Fruit fly (Drosophila melanogaster) whole organism, prepupa: ENCODE results near the gene CG15020.

Source experiments
- CG10631 ChIP-seq: fragments of 200-800 bp; sonication (Bioruptor generic); optimal IDR thresholded peaks from 2 replicates; lab custom pipeline; 2016; ENCODE audit warnings: missing biosample characterization, missing genetic modification characterization
- CG10669 ChIP-seq: fragments of 200-800 bp; sonication (Bioruptor generic); optimal IDR thresholded peaks from 3 replicates; lab custom pipeline; 2018; ENCODE audit warnings: missing biosample characterization, mild to moderate bottlenecking, missing genetic modification characterization, moderate library complexity
- CG11762 ChIP-seq: fragments of 200-800 bp; sonication (Bioruptor generic); optimal IDR thresholded peaks from 3 replicates; lab custom pipeline; 2016; ENCODE audit warnings: missing biosample characterization, missing genetic modification characterization; ENCODE audit not compliant: insufficient read depth
- CG11902 ChIP-seq: fragments of 200-800 bp; sonication (Bioruptor generic); optimal IDR thresholded peaks from 3 replicates; lab custom pipeline; 2016; ENCODE audit warnings: missing biosample characterization, missing genetic modification characterization
- CG15336 ChIP-seq: fragments of 200-800 bp; sonication (Bioruptor generic); IDR thresholded peaks from 2 replicates; pipeline ENCODE4 v1.3.6; 2022; ENCODE audit warnings: missing biosample characterization, missing genetic modification characterization
- CG1621 ChIP-seq: fragments of 200-800 bp; sonication (Bioruptor generic); optimal IDR thresholded peaks from 3 replicates; lab custom pipeline; 2018; ENCODE audit warnings: missing biosample characterization, mild to moderate bottlenecking, missing genetic modification characterization
- CG16779 ChIP-seq: fragments of 200-800 bp; sonication (Bioruptor generic); optimal IDR thresholded peaks from 3 replicates; lab custom pipeline; 2017; ENCODE audit warnings: missing biosample characterization, mild to moderate bottlenecking, missing genetic modification characterization
- CG3032 ChIP-seq: fragments of 200-800 bp; optimal IDR thresholded peaks from 2 replicates; lab custom pipeline; 2019; ENCODE audit warnings: missing biosample characterization, mild to moderate bottlenecking, missing genetic modification characterization, moderate library complexity
- CG32006 ChIP-seq: fragments of 200-800 bp; sonication (Bioruptor generic); optimal IDR thresholded peaks from 3 replicates; lab custom pipeline; 2017; ENCODE audit warnings: missing biosample characterization, mild to moderate bottlenecking, missing genetic modification characterization
- CG34406 ChIP-seq: fragments of 200-800 bp; sonication (Bioruptor generic); optimal IDR thresholded peaks from 3 replicates; lab custom pipeline; 2016; ENCODE audit warnings: missing biosample characterization, missing genetic modification characterization
- CG3919 ChIP-seq: fragments of 200-800 bp; sonication (Bioruptor generic); optimal IDR thresholded peaks from 3 replicates; lab custom pipeline; 2016; ENCODE audit warnings: missing biosample characterization, missing genetic modification characterization
- CG4318 ChIP-seq: fragments of 200-800 bp; sonication (Bioruptor generic); optimal IDR thresholded peaks from 3 replicates; lab custom pipeline; 2017; ENCODE audit warnings: missing biosample characterization, mild to moderate bottlenecking, missing genetic modification characterization
- CG6163 ChIP-seq: fragments of 200-800 bp; sonication (Bioruptor generic); IDR thresholded peaks from 3 replicates; pipeline ENCODE4 v1.3.6; 2022; ENCODE audit warnings: missing biosample characterization, missing genetic modification characterization
- CG6276 ChIP-seq: fragments of 200-800 bp; sonication (Bioruptor generic); optimal IDR thresholded peaks from 2 replicates; lab custom pipeline; 2017; ENCODE audit warnings: missing biosample characterization, mild to moderate bottlenecking, missing genetic modification characterization
- CG6792 ChIP-seq: fragments of 200-800 bp; sonication (Bioruptor generic); optimal IDR thresholded peaks from 3 replicates; lab custom pipeline; 2016; ENCODE audit warnings: missing biosample characterization, missing genetic modification characterization
- CG6808 ChIP-seq: fragments of 200-800 bp; sonication (Bioruptor generic); optimal IDR thresholded peaks from 3 replicates; lab custom pipeline; 2017; ENCODE audit warnings: missing biosample characterization, missing genetic modification characterization, mild to moderate bottlenecking, moderate library complexity, missing genetic modification reagents
- CG6854 ChIP-seq: fragments of 200-800 bp; sonication (Bioruptor generic); optimal IDR thresholded peaks from 2 replicates; lab custom pipeline; 2017; ENCODE audit warnings: missing biosample characterization, mild to moderate bottlenecking, missing genetic modification characterization
- CG8119 ChIP-seq: fragments of 200-800 bp; sonication (Bioruptor generic); IDR thresholded peaks from 3 replicates; pipeline ENCODE4 v1.3.6; 2022; ENCODE audit warnings: missing biosample characterization, missing genetic modification characterization
- CG8319 ChIP-seq: fragments of 200-800 bp; sonication (Bioruptor generic); optimal IDR thresholded peaks from 3 replicates; lab custom pipeline; 2016; ENCODE audit warnings: missing biosample characterization, missing genetic modification characterization
- CG8632 ChIP-seq: fragments of 200-800 bp; sonication (Bioruptor generic); optimal IDR thresholded peaks from 3 replicates; lab custom pipeline; 2016; ENCODE audit warnings: missing biosample characterization, missing genetic modification characterization
- Ets96B ChIP-seq: fragments of 200-800 bp; optimal IDR thresholded peaks from 2 replicates; lab custom pipeline; 2019; ENCODE audit warnings: missing biosample characterization, mild to moderate bottlenecking, missing genetic modification characterization, moderate library complexity
- Hr38 ChIP-seq: sonication (Bioruptor generic); optimal IDR thresholded peaks from 2 replicates; lab custom pipeline; 2016; ENCODE audit warnings: missing biosample characterization, missing genetic modification characterization
- Hr39 ChIP-seq: fragments of 200-800 bp; sonication (Bioruptor generic); optimal IDR thresholded peaks from 2 replicates; lab custom pipeline; 2016; ENCODE audit warnings: missing biosample characterization, missing genetic modification characterization
- Lpt ChIP-seq: fragments of 200-800 bp; sonication (Bioruptor generic); optimal IDR thresholded peaks from 3 replicates; lab custom pipeline; 2016; ENCODE audit warnings: missing biosample characterization, missing genetic modification characterization
- Met ChIP-seq: fragments of 200-800 bp; sonication (Bioruptor generic); optimal IDR thresholded peaks from 3 replicates; lab custom pipeline; 2016; ENCODE audit warnings: missing biosample characterization, missing genetic modification characterization
- OdsH ChIP-seq: fragments of 200-800 bp; sonication (Bioruptor generic); optimal IDR thresholded peaks from 3 replicates; lab custom pipeline; 2016; ENCODE audit warnings: missing biosample characterization, missing genetic modification characterization
- Smox ChIP-seq: fragments of 200-800 bp; sonication (Bioruptor generic); optimal IDR thresholded peaks from 3 replicates; lab custom pipeline; 2016; ENCODE audit warnings: missing biosample characterization, missing genetic modification characterization
- Sox102F ChIP-seq: fragments of 200-800 bp; sonication (Bioruptor generic); optimal IDR thresholded peaks from 2 replicates; lab custom pipeline; 2016; ENCODE audit warnings: missing biosample characterization, mild to moderate bottlenecking, missing genetic modification characterization
- Sox14 ChIP-seq: fragments of 200-800 bp; sonication (Bioruptor generic); optimal IDR thresholded peaks from 3 replicates; lab custom pipeline; 2016; ENCODE audit warnings: missing biosample characterization, missing genetic modification characterization
- achi ChIP-seq: fragments of 200-800 bp; sonication (Bioruptor generic); optimal IDR thresholded peaks from 3 replicates; lab custom pipeline; 2016; ENCODE audit warnings: missing biosample characterization, missing genetic modification characterization
- acj6 ChIP-seq: fragments of 200-800 bp; sonication (Bioruptor generic); optimal IDR thresholded peaks from 3 replicates; lab custom pipeline; 2016; ENCODE audit warnings: missing biosample characterization, missing genetic modification characterization
- dac ChIP-seq: fragments of 200-800 bp; sonication (Bioruptor generic); optimal IDR thresholded peaks from 2 replicates; lab custom pipeline; 2017; ENCODE audit warnings: missing biosample characterization, mild to moderate bottlenecking, missing genetic modification characterization
- eg ChIP-seq: fragments of 200-800 bp; sonication (Bioruptor generic); IDR thresholded peaks from 3 replicates; pipeline ENCODE4 v1.3.6; 2022; ENCODE audit warnings: missing biosample characterization, missing genetic modification characterization
- esn ChIP-seq: fragments of 200-800 bp; sonication (Bioruptor generic); optimal IDR thresholded peaks from 2 replicates; lab custom pipeline; 2016; ENCODE audit warnings: missing biosample characterization, mild to moderate bottlenecking, missing genetic modification characterization, moderate library complexity
- fd59A ChIP-seq: fragments of 200-800 bp; sonication (Bioruptor generic); optimal IDR thresholded peaks from 2 replicates; lab custom pipeline; 2017; ENCODE audit warnings: missing biosample characterization, mild to moderate bottlenecking, missing genetic modification characterization, missing genetic modification reagents
- fkh ChIP-seq: fragments of 200-800 bp; sonication (Bioruptor generic); optimal IDR thresholded peaks from 3 replicates; lab custom pipeline; 2017; ENCODE audit warnings: missing biosample characterization, mild to moderate bottlenecking, missing genetic modification characterization, moderate library complexity
- net ChIP-seq: fragments of 200-800 bp; sonication (Bioruptor generic); optimal IDR thresholded peaks from 3 replicates; lab custom pipeline; 2016; ENCODE audit warnings: missing biosample characterization, missing genetic modification characterization
- pdm3 ChIP-seq: fragments of 200-800 bp; sonication (Bioruptor generic); optimal IDR thresholded peaks from 3 replicates; lab custom pipeline; 2016; ENCODE audit warnings: missing biosample characterization, missing genetic modification characterization
- salr ChIP-seq, 2 experiments: fragments of 200-800 bp; sonication (Bioruptor generic); optimal IDR thresholded peaks; 3 replicates each; lab custom pipeline; 2016 to 2018; ENCODE audit warnings: missing biosample characterization in 2 of 2, missing genetic modification characterization in 2 of 2, mild to moderate bottlenecking in 1 of 2
- spab ChIP-seq: fragments of 200-800 bp; sonication (Bioruptor generic); optimal IDR thresholded peaks from 2 replicates; lab custom pipeline; 2017; ENCODE audit warnings: missing biosample characterization, mild to moderate bottlenecking, missing genetic modification characterization, missing genetic modification reagents
- ss ChIP-seq, 2 experiments: fragments of 200-800 bp; sonication (Bioruptor generic); optimal IDR thresholded peaks; 2 replicates in 1 of 2; 3 replicates in 1 of 2; lab custom pipeline; 2017 to 2018; ENCODE audit warnings: mild to moderate bottlenecking in 2 of 2, missing biosample characterization in 2 of 2, missing genetic modification characterization in 2 of 2, moderate library complexity in 1 of 2
- svp ChIP-seq: fragments of 200-800 bp; sonication (Bioruptor generic); peaks from one replicate; lab custom pipeline; 2016; ENCODE audit warnings: missing biosample characterization, missing genetic modification characterization
- topi ChIP-seq: fragments of 200-800 bp; sonication (Bioruptor generic); optimal IDR thresholded peaks from 3 replicates; lab custom pipeline; 2016; ENCODE audit warnings: missing biosample characterization, missing genetic modification characterization
- vri ChIP-seq: fragments of 200-800 bp; sonication (Bioruptor generic); optimal IDR thresholded peaks from 3 replicates; lab custom pipeline; 2016; ENCODE audit warnings: missing biosample characterization, mild to moderate bottlenecking, missing genetic modification characterization

Gene CG15020

dm6 chr3L:4471449-4471848 is 50.0 kb downstream of the CG15020 start, which contains the start of gene CG32248:
Gene CG32248 (plus strand): TSS chr3L:4471749.
- TF ChIP-seq fkh (GFP tag; lab: Kevin White, UChicago) (no peak), CG11902 (GFP tag; lab: Kevin White, UChicago) (no peak), CG3032 (no peak), CG34406 (GFP tag; lab: Kevin White, UChicago) (no peak), Sox102F (GFP tag; lab: Kevin White, UChicago) (no peak), CG6792 (GFP tag; lab: Kevin White, UChicago) (no peak), CG15336 (GFP tag; lab: Robert Waterston, UW) (no peak), Sox14 (GFP tag; lab: Kevin White, UChicago) (no peak), CG6163 (GFP tag; lab: Robert Waterston, UW) (no peak), CG11762 (GFP tag; lab: Kevin White, UChicago) (no peak), CG10669 (GFP tag; lab: Kevin White, UChicago) (no peak), CG1621 (tag; lab: Kevin White, UChicago) (no peak), vri (no peak)

- no peak for TF ChIP-seq CG32006 (GFP tag; lab: Kevin White, UChicago)
- TF ChIP-seq CG6808 (GFP tag; lab: Kevin White, UChicago) = no peak
- no peak for TF ChIP-seq CG11902 (GFP tag; lab: Kevin White, UChicago)
- TF ChIP-seq CG8119 (GFP tag; lab: Robert Waterston, UW) = no peak
- no peak for TF ChIP-seq fkh (GFP tag; lab: Kevin White, UChicago)
- TF ChIP-seq CG16779 (tag; lab: Kevin White, UChicago) = no peak
- no peak for TF ChIP-seq Sox14 (GFP tag; lab: Kevin White, UChicago)
- TF ChIP-seq CG8632 (GFP tag; lab: Kevin White, UChicago) = no peak
- TF ChIP-seq CG8319 = no peak
These were observed 51.3 kb downstream of the CG15020 start, which contains the start of gene CG11349 for dm6 chr3L:4472768-4473167. Gene CG11349 (plus strand): TSS chr3L:4473068.

dm6 chr3L:4474946-4475470 is 53.5 kb downstream of the CG15020 start:
- peak; percentile 28 for TF ChIP-seq CG6276 (GFP tag; lab: Kevin White, UChicago)
- TF ChIP-seq CG3919 (GFP tag; lab: Kevin White, UChicago) = peak; percentile 71
- TF ChIP-seq esn = no peak
- peak; percentile 3 for TF ChIP-seq fd59A
- TF ChIP-seq acj6 = peak; percentile 28
- TF ChIP-seq CG10631 (GFP tag; lab: Kevin White, UChicago) = no peak
- TF ChIP-seq ss (GFP tag; optimal IDR thresholded peaks at IDR 0.05; lab: Kevin White, UChicago) = peak in 1 of 2 experiments; percentile 62
- TF ChIP-seq eg (GFP tag; lab: Robert Waterston, UW) = peak; percentile 83
- TF ChIP-seq CG8632 (GFP tag; lab: Kevin White, UChicago) = peak; percentile 47
- TF ChIP-seq net (GFP tag; lab: Kevin White, UChicago) = peak; percentile 71
- no peak for TF ChIP-seq Ets96B (tag; lab: Kevin White, UChicago)
- no peak for TF ChIP-seq Hr39
- no peak for TF ChIP-seq Sox14 (GFP tag; lab: Kevin White, UChicago)
- TF ChIP-seq CG6854 (GFP tag; lab: Kevin White, UChicago) = no peak
- TF ChIP-seq CG8319 = peak; percentile 33
- no peak for TF ChIP-seq CG1621 (tag; lab: Kevin White, UChicago)
- peak; percentile 26 for TF ChIP-seq CG11762 (GFP tag; lab: Kevin White, UChicago)
- TF ChIP-seq dac = peak; percentile 46
- peak; percentile 49 for TF ChIP-seq CG34406 (GFP tag; lab: Kevin White, UChicago)
- no peak for TF ChIP-seq CG4318 (GFP tag; lab: Kevin White, UChicago)
- TF ChIP-seq Lpt (GFP tag; lab: Kevin White, UChicago) = no peak
- peak; percentile 60 for TF ChIP-seq pdm3
- peak; percentile 19 for TF ChIP-seq topi
- TF ChIP-seq CG6808 (GFP tag; lab: Kevin White, UChicago) = peak; percentile 14
- TF ChIP-seq svp (GFP tag; lab: Kevin White, UChicago) = peak; percentile 51
- peak; percentile 50 for TF ChIP-seq OdsH
- no peak for TF ChIP-seq Hr38 (GFP tag; lab: Kevin White, UChicago)
- TF ChIP-seq vri = peak; percentile 4
- TF ChIP-seq CG15336 (GFP tag; lab: Robert Waterston, UW) = peak; percentile 48; the same call in 1 of the 2 replicates
- TF ChIP-seq achi (GFP tag; lab: Kevin White, UChicago) = peak; percentile 52
- TF ChIP-seq salr (GFP tag; optimal IDR thresholded peaks at IDR 0.05; lab: Kevin White, UChicago) = peak in 1 of 2 experiments; percentile 35
- TF ChIP-seq CG32006 (GFP tag; lab: Kevin White, UChicago) = peak; percentile 31
- no peak for TF ChIP-seq fkh (GFP tag; lab: Kevin White, UChicago)
- TF ChIP-seq spab (GFP tag; lab: Kevin White, UChicago) = peak; percentile 11
- TF ChIP-seq CG6792 (GFP tag; lab: Kevin White, UChicago) = peak; percentile 6
- peak; percentile 17 for TF ChIP-seq Smox (GFP tag; lab: Kevin White, UChicago)
- peak; percentile 37 for TF ChIP-seq Met (GFP tag; lab: Kevin White, UChicago)
- TF ChIP-seq CG3032 = no peak
- peak; percentile 48 for TF ChIP-seq CG10669 (GFP tag; lab: Kevin White, UChicago)
